Worm (Caenorhabditis elegans): ENCODE measurements around the gene Y54G11A.4.

The Y54G11A.4 gene

DNA sequence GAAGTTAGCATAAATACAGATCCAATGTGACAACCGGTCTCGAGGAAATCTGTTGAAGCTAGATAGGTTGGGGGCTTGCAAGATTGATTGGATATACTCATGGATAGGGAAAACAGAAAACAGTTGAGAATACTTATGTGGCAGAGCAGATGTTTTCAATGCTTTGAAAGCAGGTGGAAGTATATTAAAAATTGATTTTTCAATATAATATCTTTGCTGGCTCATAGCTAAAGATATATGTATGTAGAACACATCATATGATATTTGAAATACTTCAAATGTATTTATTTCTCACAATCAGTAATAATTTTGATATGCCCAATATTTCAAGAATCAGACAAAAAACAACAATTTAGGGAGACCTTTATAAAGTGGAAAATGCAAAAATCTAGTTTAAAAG, 5.3 kb upstream of the Y54G11A.4 start, which contains the start of gene srh-41:
srh-41 (minus strand) TSS at position 101 of the 400 bp plus-strand sequence.
- TF ChIP-seq skn-1 (tag; optimal IDR thresholded peaks at IDR 0.05) (no peak), nhr-237 (tag; optimal IDR thresholded peaks at IDR 0.05) (no peak), vab-15 (tag; optimal IDR thresholded peaks at IDR 0.05) (no peak), nhr-71 (tag; optimal IDR thresholded peaks at IDR 0.05) (no peak), zip-4 (GFP tag; optimal IDR thresholded peaks at IDR 0.05) (no peak), pag-3 (tag; optimal IDR thresholded peaks at IDR 0.05; ENCODE audit: borderline replicate concordance, insufficient read depth) (no peak), nhr-19 (GFP tag; conservative IDR thresholded peaks at IDR 0.05) (no peak), hpl-2 (GFP tag; optimal IDR thresholded peaks at IDR 0.05) (no peak), C16A3.4 (tag; optimal IDR thresholded peaks at IDR 0.05) (no peak), ztf-11 (tag; optimal IDR thresholded peaks at IDR 0.05) (no peak), ztf-4 (tag; optimal IDR thresholded peaks at IDR 0.05) (no peak), mdl-1 (tag; optimal IDR thresholded peaks at IDR 0.05) (no peak), ceh-88 (GFP tag; IDR thresholded peaks at IDR 0.05) (no peak), xbp-1 (tag; optimal IDR thresholded peaks at IDR 0.05) (no peak), ets-5 (GFP tag; IDR thresholded peaks at IDR 0.05) (no peak), irx-1 (tag; optimal IDR thresholded peaks at IDR 0.05) (no peak), nhr-11 (tag; optimal IDR thresholded peaks at IDR 0.05) (no peak), lin-39 (tag; optimal IDR thresholded peaks at IDR 0.05) (no peak), nhr-12 (tag; optimal IDR thresholded peaks at IDR 0.05) (no peak), lin-14 (GFP tag; optimal IDR thresholded peaks at IDR 0.05) (no peak)

DNA sequence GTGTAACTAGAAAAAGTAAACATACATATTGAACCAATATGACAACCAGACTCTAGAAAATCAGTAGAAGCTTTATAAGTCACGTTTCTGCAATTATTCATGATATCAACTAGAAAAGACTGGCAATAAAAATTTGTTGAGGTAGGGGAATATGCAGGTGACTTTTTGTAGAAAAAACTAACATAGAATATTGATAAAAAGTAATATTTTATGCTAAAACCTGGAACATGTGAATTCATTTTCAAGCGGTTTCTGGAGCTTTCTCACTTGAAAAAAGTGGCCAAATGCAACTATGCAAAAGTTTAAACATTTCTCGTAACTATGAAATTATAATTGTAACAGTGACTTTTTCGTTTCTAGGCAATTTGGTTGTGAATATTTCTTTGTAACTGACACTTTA, 3.7 kb upstream of the Y54G11A.4 start, which contains the start of gene srh-42:
srh-42 (minus strand) TSS at position 101 of the 400 bp plus-strand sequence.
- TF ChIP-seq fkh-8 (tag; optimal IDR thresholded peaks at IDR 0.05) (no peak), lin-13 (GFP tag; optimal IDR thresholded peaks at IDR 0.05) (no peak), xbp-1 (tag; optimal IDR thresholded peaks at IDR 0.05) (no peak), nhr-20 (tag; optimal IDR thresholded peaks at IDR 0.05) (no peak), Y116A8C.19 (tag; optimal IDR thresholded peaks at IDR 0.05; ENCODE audit: borderline replicate concordance) (no peak), ztf-4 (tag; optimal IDR thresholded peaks at IDR 0.05) (no peak), ces-1 (GFP tag; optimal IDR thresholded peaks at IDR 0.05) (no peak), pqm-1 (tag; optimal IDR thresholded peaks at IDR 0.05) (no peak), aly-2 (tag; optimal IDR thresholded peaks at IDR 0.05) (no peak), nhr-77 (tag; optimal IDR thresholded peaks at IDR 0.05) (no peak), ceh-88 (GFP tag; IDR thresholded peaks at IDR 0.05) (no peak)

DNA sequence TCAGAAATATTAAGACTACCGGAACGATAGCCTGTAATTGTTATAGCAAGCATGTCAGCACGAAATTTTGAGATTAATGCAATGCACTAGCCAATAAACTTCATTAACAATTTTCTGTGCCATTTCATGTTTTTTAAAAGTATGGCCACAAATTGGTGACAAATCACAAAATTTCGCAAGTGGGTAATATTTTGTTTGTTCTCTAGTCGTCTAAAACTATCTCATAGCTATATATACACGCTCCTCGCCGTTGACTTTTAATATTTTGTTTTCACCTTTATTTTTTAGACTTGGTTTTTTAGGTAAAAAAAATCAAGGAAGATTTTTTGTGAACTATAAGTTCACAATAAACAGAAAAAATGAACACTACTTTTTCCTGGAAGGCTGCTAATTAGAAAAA, 1.8 kb upstream of the Y54G11A.4 start:
- TF ChIP-seq nhr-20 (tag; optimal IDR thresholded peaks at IDR 0.05) (peak; percentile 22), nhr-77 (tag; optimal IDR thresholded peaks at IDR 0.05) (peak; percentile 36), skn-1 (tag; optimal IDR thresholded peaks at IDR 0.05) (peak; percentile 89), lin-35 (GFP tag; optimal IDR thresholded peaks at IDR 0.05) (peak in 1 of 2 experiments; percentile 16), efl-1 (optimal IDR thresholded peaks at IDR 0.05) (peak; percentile 18 to 27), efl-1 (GFP tag; optimal IDR thresholded peaks at IDR 0.05 in 1 of 2) (peak in 1 of 2 experiments; percentile 53), zip-4 (GFP tag; optimal IDR thresholded peaks at IDR 0.05) (peak; percentile 8), sox-4 (tag; optimal IDR thresholded peaks at IDR 0.05) (no peak), unc-62 (GFP tag; optimal IDR thresholded peaks at IDR 0.05) (no peak), nhr-237 (tag; optimal IDR thresholded peaks at IDR 0.05) (peak; percentile 41)

DNA sequence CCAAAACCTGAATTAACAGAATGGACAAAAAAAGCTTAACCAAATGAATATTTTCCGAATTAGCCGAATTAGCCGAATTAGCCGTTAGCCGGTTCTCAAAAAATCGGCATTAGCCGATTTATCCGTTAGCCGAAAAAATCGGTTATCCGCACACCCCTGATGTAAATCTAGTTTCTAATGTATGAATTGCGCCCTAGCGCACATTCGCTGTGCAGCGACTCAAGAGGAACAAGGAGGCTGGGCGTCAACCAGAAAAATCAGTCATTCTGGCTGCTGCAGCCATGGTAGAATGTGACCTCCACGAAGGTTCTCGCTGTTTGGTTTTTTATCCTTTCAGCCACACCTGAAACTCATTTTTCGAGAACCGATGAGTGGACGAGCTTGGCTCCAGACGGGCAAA, 765 bp upstream of the Y54G11A.4 start:
- TF ChIP-seq dpl-1 (GFP tag; optimal IDR thresholded peaks at IDR 0.05) (peak in 2 of 3 experiments; percentile 12 to 14), lin-35 (GFP tag; optimal IDR thresholded peaks at IDR 0.05) (peak in 1 of 2 experiments; percentile 35), efl-1 (optimal IDR thresholded peaks at IDR 0.05) (peak in 1 of 2 experiments; percentile 42), efl-1 (GFP tag; optimal IDR thresholded peaks at IDR 0.05 in 1 of 2) (peak; percentile 16 to 90), grh-1 (GFP tag; IDR thresholded peaks at IDR 0.05) (peak; percentile 43; the same call in 1 of the 2 replicates)

Data from whole organism, L1 larva.